Worm (Caenorhabditis elegans) whole organism, L4 larva: ENCODE results near the gene aat-3.

Experiments
- D1046.2 ChIP-seq: fragments of 200-800 bp; sonication (Bioruptor generic); IDR thresholded peaks from 2 replicates; pipeline ENCODE4 v1.3.6; 2022; ENCODE audit warnings: missing genetic modification characterization, missing compliant biosample characterization
- F10B5.3 ChIP-seq: sonication (generic microtip); optimal IDR thresholded peaks from 2 replicates; lab custom pipeline; 2016; ENCODE audit warnings: mild to moderate bottlenecking, missing genetic modification characterization, missing compliant biosample characterization
- F44E2.7 ChIP-seq: fragments of 200-800 bp; sonication (Bioruptor generic); IDR thresholded peaks from 2 replicates; pipeline ENCODE4 v2.1.2; 2022; ENCODE audit warnings: missing genetic modification characterization, missing compliant biosample characterization
- F49E8.2 ChIP-seq: sonication (generic microtip); optimal IDR thresholded peaks from 2 replicates; lab custom pipeline; 2016; ENCODE audit warnings: missing compliant biosample characterization, mild to moderate bottlenecking, missing genetic modification characterization, borderline replicate concordance
- Y105C5A.15 ChIP-seq: fragments of 200-800 bp; sonication (Bioruptor generic); IDR thresholded peaks from 2 replicates; pipeline ENCODE4 v1.3.6; 2022; ENCODE audit warnings: missing genetic modification characterization, missing compliant biosample characterization
- Y5F2A.4 ChIP-seq: fragments of 200-800 bp; sonication (Bioruptor generic); optimal IDR thresholded peaks from 2 replicates; lab custom pipeline; 2018; ENCODE audit warnings: mild to moderate bottlenecking, missing genetic modification characterization, missing compliant biosample characterization
- Y75B8A.6 ChIP-seq: fragments of 200-800 bp; sonication (Bioruptor generic); IDR thresholded peaks from 2 replicates; pipeline ENCODE4 v1.3.6; 2022; ENCODE audit warnings: missing genetic modification reagents, missing genetic modification characterization, missing compliant biosample characterization
- ZK337.2 ChIP-seq: fragments of 200-800 bp; sonication (Bioruptor generic); IDR thresholded peaks from 2 replicates; pipeline ENCODE4 v1.3.6; 2022; ENCODE audit warnings: missing genetic modification reagents, missing genetic modification characterization, missing compliant biosample characterization
- aha-1 ChIP-seq: fragments of 150-350 bp; peaks from one replicate; lab custom pipeline; 2014; ENCODE audit warnings: missing biosample characterization, missing genetic modification characterization
- aly-2 ChIP-seq: sonication (generic microtip); optimal IDR thresholded peaks from 2 replicates; lab custom pipeline; 2018; ENCODE audit warnings: missing biosample characterization, missing genetic modification characterization
- ama-1 ChIP-seq: fragments of 150-350 bp; optimal IDR thresholded peaks from 2 replicates; lab custom pipeline; 2014; ENCODE audit warnings: inconsistent platforms, mixed read lengths
- arid-1 ChIP-seq: fragments of 200-800 bp; sonication (Bioruptor generic); conservative IDR thresholded peaks from 2 replicates; pipeline ENCODE4 v1.3.6; 2022; ENCODE audit warnings: missing genetic modification reagents, missing genetic modification characterization, missing compliant biosample characterization
- ceh-28 ChIP-seq: fragments of 150-350 bp; optimal IDR thresholded peaks from 2 replicates; lab custom pipeline; 2014; ENCODE audit warnings: missing biosample characterization, missing genetic modification reagents, missing genetic modification characterization
- ceh-44 ChIP-seq: fragments of 200-800 bp; sonication (Bioruptor generic); IDR thresholded peaks from 2 replicates; pipeline ENCODE4 v1.3.6; 2022; ENCODE audit warnings: missing genetic modification reagents, missing genetic modification characterization, missing compliant biosample characterization
- ceh-62 ChIP-seq: sonication (generic microtip); optimal IDR thresholded peaks from 2 replicates; lab custom pipeline; 2017; ENCODE audit warnings: missing biosample characterization, missing genetic modification characterization
- daf-12 ChIP-seq: fragments of 150-350 bp; optimal IDR thresholded peaks from 2 replicates; lab custom pipeline; 2014; ENCODE audit warnings: missing biosample characterization, missing genetic modification reagents, missing genetic modification characterization
- daf-16 ChIP-seq, 3 experiments: sonication (generic microtip); optimal IDR thresholded peaks; 2 replicates each; lab custom pipeline; 2016 to 2017; ENCODE audit warnings: missing genetic modification characterization in 3 of 3, missing genetic modification reagents in 3 of 3, mild to moderate bottlenecking in 2 of 3, missing compliant biosample characterization in 2 of 3, missing biosample characterization in 1 of 3, moderate library complexity in 1 of 3
- daf-19 ChIP-seq: fragments of 200-800 bp; sonication (Bioruptor generic); conservative IDR thresholded peaks from 2 replicates; pipeline ENCODE4 v1.3.6; 2022; ENCODE audit warnings: missing genetic modification characterization, missing compliant biosample characterization
- daf-8 ChIP-seq: fragments of 200-800 bp; sonication (Bioruptor generic); IDR thresholded peaks from 2 replicates; pipeline ENCODE4 v1.3.6; 2022; ENCODE audit warnings: missing genetic modification characterization, missing compliant biosample characterization
- dmd-8 ChIP-seq: fragments of 200-800 bp; sonication (Bioruptor generic); IDR thresholded peaks from 2 replicates; pipeline ENCODE4 v1.3.6; 2022; ENCODE audit warnings: missing genetic modification characterization, missing compliant biosample characterization
- dmd-9 ChIP-seq: fragments of 200-800 bp; sonication (Bioruptor generic); IDR thresholded peaks from 2 replicates; pipeline ENCODE4 v1.3.6; 2022; ENCODE audit warnings: missing genetic modification reagents, missing genetic modification characterization, missing compliant biosample characterization
- dve-1 ChIP-seq: sonication (generic microtip); optimal IDR thresholded peaks from 2 replicates; lab custom pipeline; 2017; ENCODE audit warnings: antibody characterized with exemption, mild to moderate bottlenecking, missing genetic modification characterization, missing compliant biosample characterization; ENCODE audit not compliant: insufficient read depth
- egl-43 ChIP-seq: fragments of 200-800 bp; sonication (Bioruptor generic); IDR thresholded peaks from 2 replicates; pipeline ENCODE4 v1.3.6; 2022; ENCODE audit warnings: missing genetic modification reagents, missing genetic modification characterization, missing compliant biosample characterization
- fkh-10 ChIP-seq: fragments of 150-350 bp; optimal IDR thresholded peaks from 2 replicates; lab custom pipeline; 2014; ENCODE audit warnings: missing biosample characterization, missing genetic modification reagents, missing genetic modification characterization
- gei-8 ChIP-seq: fragments of 200-800 bp; sonication (Bioruptor generic); optimal IDR thresholded peaks from 2 replicates; lab custom pipeline; 2018; ENCODE audit warnings: mild to moderate bottlenecking, missing genetic modification characterization, missing compliant biosample characterization
- hif-1 ChIP-seq, 2 experiments: sonication (generic microtip); optimal IDR thresholded peaks; 2 replicates each; lab custom pipeline; 2016 to 2017; ENCODE audit warnings: missing compliant biosample characterization in 2 of 2, missing genetic modification characterization in 2 of 2, missing genetic modification reagents in 2 of 2, missing genotype in 2 of 2, mild to moderate bottlenecking in 1 of 2
- hlh-30 ChIP-seq: sonication (generic microtip); optimal IDR thresholded peaks from 2 replicates; lab custom pipeline; 2017; ENCODE audit warnings: antibody characterized with exemption, mild to moderate bottlenecking, missing genetic modification characterization, missing compliant biosample characterization; ENCODE audit not compliant: insufficient read depth
- hmg-1.1 ChIP-seq: fragments of 200-800 bp; sonication (Bioruptor generic); IDR thresholded peaks from 2 replicates; pipeline ENCODE4 v1.3.6; 2022; ENCODE audit warnings: missing genetic modification reagents, missing genetic modification characterization, missing compliant biosample characterization
- jun-1 ChIP-seq: fragments of 150-350 bp; optimal IDR thresholded peaks from 2 replicates; lab custom pipeline; 2014; ENCODE audit warnings: missing biosample characterization, missing genetic modification reagents, missing genetic modification characterization
- lim-7 ChIP-seq: fragments of 200-800 bp; sonication (Bioruptor generic); IDR thresholded peaks from 2 replicates; pipeline ENCODE4 v1.3.6; 2022; ENCODE audit warnings: missing genetic modification characterization, missing compliant biosample characterization
- lin-1 ChIP-seq: fragments of 200-800 bp; sonication (Bioruptor generic); IDR thresholded peaks from 2 replicates; pipeline ENCODE4 v1.3.6; 2022; ENCODE audit warnings: missing genetic modification reagents, missing genetic modification characterization, missing compliant biosample characterization
- lin-15B ChIP-seq: fragments of 150-350 bp; sonication (generic microtip); optimal IDR thresholded peaks from 3 replicates; lab custom pipeline; 2014; ENCODE audit warnings: missing biosample characterization, missing genetic modification characterization
- lin-38 ChIP-seq: fragments of 200-800 bp; sonication (Bioruptor generic); IDR thresholded peaks from 2 replicates; pipeline ENCODE4 v1.3.6; 2022; ENCODE audit warnings: missing genetic modification reagents, missing genetic modification characterization, missing compliant biosample characterization
- lir-3 ChIP-seq: sonication (generic microtip); optimal IDR thresholded peaks from 2 replicates; lab custom pipeline; 2016; ENCODE audit warnings: mild to moderate bottlenecking, missing genetic modification characterization, missing compliant biosample characterization
- lsy-2 ChIP-seq, 2 experiments: fragments of 150-350 bp in 1 of 2; sonication (generic microtip) in 1 of 2; optimal IDR thresholded peaks; 2 replicates each; lab custom pipeline; 2014 to 2017; ENCODE audit warnings: missing biosample characterization in 2 of 2, missing genetic modification characterization in 2 of 2
- mdt-29 ChIP-seq: fragments of 200-800 bp; sonication (Bioruptor generic); IDR thresholded peaks from 2 replicates; pipeline ENCODE4 v1.3.6; 2022; ENCODE audit warnings: missing genetic modification reagents, missing genetic modification characterization, missing compliant biosample characterization
- mep-1 ChIP-seq: fragments of 150-350 bp; sonication (generic microtip); optimal IDR thresholded peaks from 3 replicates; lab custom pipeline; 2014; ENCODE audit warnings: missing biosample characterization, missing genetic modification characterization
- mxl-3 ChIP-seq: fragments of 200-800 bp; sonication (Bioruptor generic); optimal IDR thresholded peaks from 2 replicates; lab custom pipeline; 2018; ENCODE audit warnings: mild to moderate bottlenecking, missing genetic modification characterization, missing compliant biosample characterization
- nhr-11 ChIP-seq: fragments of 150-350 bp; optimal IDR thresholded peaks from 2 replicates; lab custom pipeline; 2014; ENCODE audit warnings: missing biosample characterization, missing genetic modification characterization
- nhr-42 ChIP-seq: fragments of 200-800 bp; sonication (Bioruptor generic); IDR thresholded peaks from 2 replicates; pipeline ENCODE4 v1.3.6; 2022; ENCODE audit warnings: missing genetic modification characterization, missing compliant biosample characterization
- nhr-6 ChIP-seq: fragments of 150-350 bp; optimal IDR thresholded peaks from 2 replicates; lab custom pipeline; 2014; ENCODE audit warnings: missing biosample characterization, missing genetic modification characterization
- pqm-1 ChIP-seq: sonication (generic microtip); optimal IDR thresholded peaks from 2 replicates; lab custom pipeline; 2017; ENCODE audit warnings: missing biosample characterization, missing genetic modification characterization
- sdz-12 ChIP-seq: fragments of 200-800 bp; sonication (Bioruptor generic); optimal IDR thresholded peaks from 2 replicates; lab custom pipeline; 2018; ENCODE audit warnings: mild to moderate bottlenecking, missing genetic modification characterization, missing compliant biosample characterization
- set-16 ChIP-seq: fragments of 200-800 bp; sonication (Bioruptor generic); IDR thresholded peaks from 2 replicates; pipeline ENCODE4 v1.3.6; 2022; ENCODE audit warnings: missing genetic modification reagents, missing genetic modification characterization, missing compliant biosample characterization
- skn-1 ChIP-seq: fragments of 150-350 bp; optimal IDR thresholded peaks from 2 replicates; lab custom pipeline; 2014; ENCODE audit warnings: missing biosample characterization, missing genetic modification characterization
- unc-130 ChIP-seq: sonication (generic microtip); optimal IDR thresholded peaks from 2 replicates; lab custom pipeline; 2016; ENCODE audit warnings: missing genetic modification reagents, missing genetic modification characterization, missing compliant biosample characterization
- unc-62 ChIP-seq, 3 experiments: fragments of 150-350 bp in 1 of 3; sonication (generic microtip); optimal IDR thresholded peaks in 2 of 3; peaks in 1 of 3; 1 replicate in 1 of 3; 2 replicates in 2 of 3; lab custom pipeline; 2014 to 2017; ENCODE audit warnings: missing biosample characterization in 3 of 3, missing genetic modification characterization in 3 of 3, missing genetic modification reagents in 3 of 3, missing genotype in 1 of 3
- vab-7 ChIP-seq: fragments of 200-800 bp; sonication (Bioruptor generic); IDR thresholded peaks from 2 replicates; pipeline ENCODE4 v1.3.6; 2022; ENCODE audit warnings: missing genetic modification reagents, missing genetic modification characterization, missing compliant biosample characterization
- zip-11 ChIP-seq: fragments of 200-800 bp; sonication (Bioruptor generic); IDR thresholded peaks from 2 replicates; pipeline ENCODE4 v1.3.6; 2022; ENCODE audit warnings: missing genetic modification characterization, missing compliant biosample characterization
- zip-2 ChIP-seq: fragments of 150-350 bp; optimal IDR thresholded peaks from 2 replicates; lab custom pipeline; 2014; ENCODE audit warnings: missing biosample characterization, missing genetic modification characterization

The aat-3 gene

DNA sequence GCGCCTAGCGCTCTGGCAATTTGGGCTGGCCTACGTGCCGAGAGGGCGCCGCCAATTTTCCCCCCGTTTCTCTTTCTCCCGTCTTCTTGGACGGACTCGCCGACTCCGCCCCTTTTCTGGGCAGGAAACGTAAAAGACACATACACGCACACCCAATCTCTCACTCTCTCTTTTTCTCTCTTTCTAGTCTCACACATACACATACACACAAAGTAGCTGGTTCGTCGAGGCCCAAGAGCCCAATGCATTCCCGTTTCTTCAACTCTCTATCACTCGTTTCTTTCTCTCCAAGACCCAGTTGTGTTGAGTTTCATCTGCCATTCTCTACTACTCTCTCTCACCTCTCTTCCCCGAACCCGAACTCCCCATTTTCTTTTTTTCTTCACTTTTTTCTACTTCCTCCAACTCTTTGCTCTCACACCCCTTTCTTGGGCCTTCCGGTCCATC is 46.8 kb downstream of the aat-3 start (continued):
- TF ChIP-seq lim-7 (GFP tag; lab: Robert Waterston, UW) (no peak), dmd-9 (GFP tag; lab: Robert Waterston, UW) (no peak), ceh-62 (tag; lab: Kevin White, UChicago) (no peak), hmg-1.1 (GFP tag; lab: Robert Waterston, UW) (peak; percentile 85), daf-19 (GFP tag; lab: Robert Waterston, UW) (no peak), mdt-29 (GFP tag; lab: Robert Waterston, UW) (0 out of 2 replicates have a peak, but pooled peaks have one; percentile 1), F44E2.7 (no peak), lin-15B (tag; lab: Kevin White, UChicago) (no peak), zip-11 (no peak), dve-1 (tag; lab: Kevin White, UChicago) (no peak), fkh-10 (GFP tag; lab: Kevin White, UChicago) (peak; percentile 38), daf-8 (GFP tag; lab: Robert Waterston, UW) (no peak), ZK337.2 (GFP tag; lab: Robert Waterston, UW) (no peak), mep-1 (peak; percentile 81), F10B5.3 (no peak), pqm-1 (tag; lab: Kevin White, UChicago) (no peak), zip-2 (no peak), ceh-44 (GFP tag; lab: Robert Waterston, UW) (no peak), nhr-42 (GFP tag; lab: Robert Waterston, UW) (peak; percentile 40; the same call in 1 of the 2 replicates), F49E8.2 (tag; lab: Kevin White, UChicago) (no peak), dmd-8 (GFP tag; lab: Robert Waterston, UW) (no peak), hif-1 (tag; optimal IDR thresholded peaks at IDR 0.05; lab: Kevin White, UChicago) (peak; percentile 50 to 98), gei-8 (GFP tag; lab: Kevin White, UChicago) (no peak), lir-3 (tag; lab: Kevin White, UChicago) (no peak), egl-43 (peak; percentile 67; the same call in 1 of the 2 replicates), unc-62 (GFP tag; optimal IDR thresholded peaks at IDR 0.05 in 1 of 2; lab: Kevin White, UChicago) (peak in 1 of 2 experiments; percentile 62), unc-62 (tag; optimal IDR thresholded peaks at IDR 0.05; lab: Kevin White, UChicago) (no peak), nhr-6 (tag; lab: Kevin White, UChicago) (no peak), Y5F2A.4 (GFP tag; lab: Kevin White, UChicago) (no peak), lsy-2 (tag; optimal IDR thresholded peaks at IDR 0.05; lab: Kevin White, UChicago) (peak; percentile 61 to 81), unc-130 (GFP tag; lab: Kevin White, UChicago) (no peak), lin-1 (0 out of 2 replicates have a peak, but pooled peaks have one; percentile 6), mxl-3 (GFP tag; lab: Kevin White, UChicago) (peak; percentile 43), sdz-12 (GFP tag; lab: Kevin White, UChicago) (no peak), nhr-11 (tag; lab: Kevin White, UChicago) (peak; percentile 58), ceh-28 (tag; lab: Kevin White, UChicago) (no peak), daf-12 (tag; lab: Kevin White, UChicago) (no peak), D1046.2 (GFP tag; lab: Robert Waterston, UW) (no peak), jun-1 (tag; lab: Kevin White, UChicago) (no peak), skn-1 (tag; lab: Kevin White, UChicago) (no peak), arid-1 (GFP tag; lab: Robert Waterston, UW) (no peak), set-16 (GFP tag; lab: Robert Waterston, UW) (peak; percentile 77), vab-7 (0 out of 2 replicates have a peak, but pooled peaks have one; percentile 36), daf-16 (GFP tag; optimal IDR thresholded peaks at IDR 0.05; lab: Kevin White, UChicago) (peak in 1 of 2 experiments; percentile 33), daf-16 (tag; optimal IDR thresholded peaks at IDR 0.05; lab: Kevin White, UChicago) (no peak), hlh-30 (tag; lab: Kevin White, UChicago) (peak; percentile 0), ama-1 (lab: Kevin White, UChicago) (no peak), Y75B8A.6 (GFP tag; lab: Robert Waterston, UW) (no peak), aha-1 (tag; lab: Kevin White, UChicago) (peak; percentile 99), lin-38 (0 out of 2 replicates have a peak, but pooled peaks have one; percentile 24), Y105C5A.15 (GFP tag; lab: Robert Waterston, UW) (no peak), aly-2 (tag; lab: Kevin White, UChicago) (no peak)
